Fruit fly (Drosophila melanogaster) whole organism, prepupa: ENCODE results near the gene t.

Experiments used
- CG10669 ChIP-seq: fragments of 200-800 bp; sonication (Bioruptor generic); optimal IDR thresholded peaks from 3 replicates; lab custom pipeline; 2018; ENCODE audit warnings: missing biosample characterization, mild to moderate bottlenecking, missing genetic modification characterization, moderate library complexity
- CG11902 ChIP-seq: fragments of 200-800 bp; sonication (Bioruptor generic); optimal IDR thresholded peaks from 3 replicates; lab custom pipeline; 2016; ENCODE audit warnings: missing biosample characterization, missing genetic modification characterization
- CG1621 ChIP-seq: fragments of 200-800 bp; sonication (Bioruptor generic); optimal IDR thresholded peaks from 3 replicates; lab custom pipeline; 2018; ENCODE audit warnings: missing biosample characterization, mild to moderate bottlenecking, missing genetic modification characterization
- CG16779 ChIP-seq: fragments of 200-800 bp; sonication (Bioruptor generic); optimal IDR thresholded peaks from 3 replicates; lab custom pipeline; 2017; ENCODE audit warnings: missing biosample characterization, mild to moderate bottlenecking, missing genetic modification characterization
- CG3032 ChIP-seq: fragments of 200-800 bp; optimal IDR thresholded peaks from 2 replicates; lab custom pipeline; 2019; ENCODE audit warnings: missing biosample characterization, mild to moderate bottlenecking, missing genetic modification characterization, moderate library complexity
- CG31627 ChIP-seq: fragments of 200-800 bp; sonication (Bioruptor generic); optimal IDR thresholded peaks from 3 replicates; lab custom pipeline; 2016; ENCODE audit warnings: missing biosample characterization, missing genetic modification characterization
- CG34406 ChIP-seq: fragments of 200-800 bp; sonication (Bioruptor generic); optimal IDR thresholded peaks from 3 replicates; lab custom pipeline; 2016; ENCODE audit warnings: missing biosample characterization, missing genetic modification characterization
- CG3919 ChIP-seq: fragments of 200-800 bp; sonication (Bioruptor generic); optimal IDR thresholded peaks from 3 replicates; lab custom pipeline; 2016; ENCODE audit warnings: missing biosample characterization, missing genetic modification characterization
- CG4318 ChIP-seq: fragments of 200-800 bp; sonication (Bioruptor generic); optimal IDR thresholded peaks from 3 replicates; lab custom pipeline; 2017; ENCODE audit warnings: missing biosample characterization, mild to moderate bottlenecking, missing genetic modification characterization
- CG6163 ChIP-seq: fragments of 200-800 bp; sonication (Bioruptor generic); IDR thresholded peaks from 3 replicates; pipeline ENCODE4 v1.3.6; 2022; ENCODE audit warnings: missing biosample characterization, missing genetic modification characterization
- CG6276 ChIP-seq: fragments of 200-800 bp; sonication (Bioruptor generic); optimal IDR thresholded peaks from 2 replicates; lab custom pipeline; 2017; ENCODE audit warnings: missing biosample characterization, mild to moderate bottlenecking, missing genetic modification characterization
- CG6792 ChIP-seq: fragments of 200-800 bp; sonication (Bioruptor generic); optimal IDR thresholded peaks from 3 replicates; lab custom pipeline; 2016; ENCODE audit warnings: missing biosample characterization, missing genetic modification characterization
- CG6808 ChIP-seq: fragments of 200-800 bp; sonication (Bioruptor generic); optimal IDR thresholded peaks from 3 replicates; lab custom pipeline; 2017; ENCODE audit warnings: missing biosample characterization, missing genetic modification characterization, mild to moderate bottlenecking, moderate library complexity, missing genetic modification reagents
- CG8319 ChIP-seq: fragments of 200-800 bp; sonication (Bioruptor generic); optimal IDR thresholded peaks from 3 replicates; lab custom pipeline; 2016; ENCODE audit warnings: missing biosample characterization, missing genetic modification characterization
- Eip75B ChIP-seq: fragments of 200-800 bp; sonication (Bioruptor generic); optimal IDR thresholded peaks from 3 replicates; lab custom pipeline; 2016; ENCODE audit warnings: missing biosample characterization, missing genetic modification characterization
- Eip78C ChIP-seq: fragments of 200-800 bp; sonication (Bioruptor generic); peaks from one replicate; lab custom pipeline; 2016; ENCODE audit warnings: missing biosample characterization, missing genetic modification characterization
- Ets96B ChIP-seq: fragments of 200-800 bp; optimal IDR thresholded peaks from 2 replicates; lab custom pipeline; 2019; ENCODE audit warnings: missing biosample characterization, mild to moderate bottlenecking, missing genetic modification characterization, moderate library complexity
- Hr38 ChIP-seq: sonication (Bioruptor generic); optimal IDR thresholded peaks from 2 replicates; lab custom pipeline; 2016; ENCODE audit warnings: missing biosample characterization, missing genetic modification characterization
- Hr4 ChIP-seq: fragments of 200-800 bp; sonication (Bioruptor generic); optimal IDR thresholded peaks from 3 replicates; lab custom pipeline; 2016; ENCODE audit warnings: missing biosample characterization, missing genetic modification characterization
- Lpt ChIP-seq: fragments of 200-800 bp; sonication (Bioruptor generic); optimal IDR thresholded peaks from 3 replicates; lab custom pipeline; 2016; ENCODE audit warnings: missing biosample characterization, missing genetic modification characterization
- Met ChIP-seq: fragments of 200-800 bp; sonication (Bioruptor generic); optimal IDR thresholded peaks from 3 replicates; lab custom pipeline; 2016; ENCODE audit warnings: missing biosample characterization, missing genetic modification characterization
- OdsH ChIP-seq: fragments of 200-800 bp; sonication (Bioruptor generic); optimal IDR thresholded peaks from 3 replicates; lab custom pipeline; 2016; ENCODE audit warnings: missing biosample characterization, missing genetic modification characterization
- Sox102F ChIP-seq: fragments of 200-800 bp; sonication (Bioruptor generic); optimal IDR thresholded peaks from 2 replicates; lab custom pipeline; 2016; ENCODE audit warnings: missing biosample characterization, mild to moderate bottlenecking, missing genetic modification characterization
- Sox14 ChIP-seq: fragments of 200-800 bp; sonication (Bioruptor generic); optimal IDR thresholded peaks from 3 replicates; lab custom pipeline; 2016; ENCODE audit warnings: missing biosample characterization, missing genetic modification characterization
- Sox15 ChIP-seq: fragments of 200-800 bp; sonication (Bioruptor generic); optimal IDR thresholded peaks from 3 replicates; lab custom pipeline; 2016; ENCODE audit warnings: missing biosample characterization, missing genetic modification characterization
- cyc ChIP-seq: fragments of 200-800 bp; sonication (Bioruptor generic); optimal IDR thresholded peaks from 3 replicates; lab custom pipeline; 2016; ENCODE audit warnings: missing biosample characterization, missing genetic modification characterization
- dac ChIP-seq: fragments of 200-800 bp; sonication (Bioruptor generic); optimal IDR thresholded peaks from 2 replicates; lab custom pipeline; 2017; ENCODE audit warnings: missing biosample characterization, mild to moderate bottlenecking, missing genetic modification characterization
- eg ChIP-seq: fragments of 200-800 bp; sonication (Bioruptor generic); IDR thresholded peaks from 3 replicates; pipeline ENCODE4 v1.3.6; 2022; ENCODE audit warnings: missing biosample characterization, missing genetic modification characterization
- esn ChIP-seq: fragments of 200-800 bp; sonication (Bioruptor generic); optimal IDR thresholded peaks from 2 replicates; lab custom pipeline; 2016; ENCODE audit warnings: missing biosample characterization, mild to moderate bottlenecking, missing genetic modification characterization, moderate library complexity
- fd59A ChIP-seq: fragments of 200-800 bp; sonication (Bioruptor generic); optimal IDR thresholded peaks from 2 replicates; lab custom pipeline; 2017; ENCODE audit warnings: missing biosample characterization, mild to moderate bottlenecking, missing genetic modification characterization, missing genetic modification reagents
- fd85E ChIP-seq: fragments of 200-800 bp; sonication (Bioruptor generic); optimal IDR thresholded peaks from 3 replicates; lab custom pipeline; 2016; ENCODE audit warnings: missing biosample characterization, missing genetic modification characterization
- fkh ChIP-seq: fragments of 200-800 bp; sonication (Bioruptor generic); optimal IDR thresholded peaks from 3 replicates; lab custom pipeline; 2017; ENCODE audit warnings: missing biosample characterization, mild to moderate bottlenecking, missing genetic modification characterization, moderate library complexity
- lz ChIP-seq: fragments of 200-800 bp; sonication (Bioruptor generic); optimal IDR thresholded peaks from 3 replicates; lab custom pipeline; 2016; ENCODE audit warnings: missing biosample characterization, missing genetic modification characterization
- pdm3 ChIP-seq: fragments of 200-800 bp; sonication (Bioruptor generic); optimal IDR thresholded peaks from 3 replicates; lab custom pipeline; 2016; ENCODE audit warnings: missing biosample characterization, missing genetic modification characterization
- svp ChIP-seq: fragments of 200-800 bp; sonication (Bioruptor generic); peaks from one replicate; lab custom pipeline; 2016; ENCODE audit warnings: missing biosample characterization, missing genetic modification characterization
- topi ChIP-seq: fragments of 200-800 bp; sonication (Bioruptor generic); optimal IDR thresholded peaks from 3 replicates; lab custom pipeline; 2016; ENCODE audit warnings: missing biosample characterization, missing genetic modification characterization
- vri ChIP-seq: fragments of 200-800 bp; sonication (Bioruptor generic); optimal IDR thresholded peaks from 3 replicates; lab custom pipeline; 2016; ENCODE audit warnings: missing biosample characterization, mild to moderate bottlenecking, missing genetic modification characterization

The t gene

dm6 chrX:9236485-9236884 is 13.4 kb upstream of the t start, which contains the start of gene Ir8a:
TSS of gene Ir8a (minus strand) at chrX:9236585.
- TF ChIP-seq fd85E (GFP tag; lab: Kevin White, UChicago) = no peak
- no peak for TF ChIP-seq CG6276 (GFP tag; lab: Kevin White, UChicago)
- no peak for TF ChIP-seq CG31627 (GFP tag; lab: Kevin White, UChicago)
- no peak for TF ChIP-seq CG6163
- no peak for TF ChIP-seq Sox102F (GFP tag; lab: Kevin White, UChicago)
- TF ChIP-seq, all 60 proteins: peak for 0

dm6 chrX:9232199-9232598 is 9.1 kb upstream of the t start, which contains the start of gene CG12121:
TSS of gene CG12121 (minus strand) at chrX:9232378.
- TF ChIP-seq pdm3 (GFP tag; lab: Kevin White, UChicago) (no peak), lz (GFP tag; lab: Kevin White, UChicago) (no peak), dac (no peak), CG8319 (GFP tag; lab: Kevin White, UChicago) (no peak), topi (GFP tag; lab: Kevin White, UChicago) (no peak), CG4318 (GFP tag; lab: Kevin White, UChicago) (no peak), Met (GFP tag; lab: Kevin White, UChicago) (no peak), CG6163 (no peak)

dm6 chrX:9226837-9227236 is 3.8 kb upstream of the t start, which contains the start of gene Gr8a:
TSS of gene Gr8a (plus strand) at chrX:9227137.
- TF ChIP-seq fd85E (GFP tag; lab: Kevin White, UChicago) (no peak), esn (no peak), Eip78C (GFP tag; lab: Kevin White, UChicago) (no peak), Hr38 (GFP tag; lab: Kevin White, UChicago) (no peak), fkh (GFP tag; lab: Kevin White, UChicago) (no peak), CG6276 (GFP tag; lab: Kevin White, UChicago) (no peak), CG6792 (no peak)

- TF ChIP-seq CG16779 (tag; lab: Kevin White, UChicago) (no peak), CG4318 (GFP tag; lab: Kevin White, UChicago) (no peak), CG3032 (tag; lab: Kevin White, UChicago) (no peak), CG34406 (GFP tag; lab: Kevin White, UChicago) (no peak), Eip75B (GFP tag; lab: Kevin White, UChicago) (no peak), Met (GFP tag; lab: Kevin White, UChicago) (no peak), CG6276 (GFP tag; lab: Kevin White, UChicago) (no peak), Hr4 (GFP tag; lab: Kevin White, UChicago) (no peak), vri (GFP tag; lab: Kevin White, UChicago) (no peak), cyc (GFP tag; lab: Kevin White, UChicago) (no peak), CG6808 (GFP tag; lab: Kevin White, UChicago) (no peak), Ets96B (tag; lab: Kevin White, UChicago) (no peak), Lpt (GFP tag; lab: Kevin White, UChicago) (no peak), Hr38 (GFP tag; lab: Kevin White, UChicago) (no peak), svp (GFP tag; lab: Kevin White, UChicago) (no peak)
Measured at dm6 chrX:9225137-9225536, 2.1 kb upstream of the t start, which contains the start of gene CG15370. TSS of gene CG15370 (plus strand) at chrX:9225437.

- TF ChIP-seq svp (GFP tag; lab: Kevin White, UChicago) = no peak
- TF ChIP-seq fkh (GFP tag; lab: Kevin White, UChicago) = no peak
- no peak for TF ChIP-seq CG3919
- TF ChIP-seq eg = no peak
- TF ChIP-seq CG6792 = no peak
- no peak for TF ChIP-seq Sox14 (GFP tag; lab: Kevin White, UChicago)
- TF ChIP-seq CG34406 (GFP tag; lab: Kevin White, UChicago) = no peak
- TF ChIP-seq Lpt (GFP tag; lab: Kevin White, UChicago) = no peak
- no peak for TF ChIP-seq CG16779 (tag; lab: Kevin White, UChicago)
- no peak for TF ChIP-seq OdsH (GFP tag; lab: Kevin White, UChicago)
- TF ChIP-seq CG11902 (GFP tag; lab: Kevin White, UChicago) = no peak
- no peak for TF ChIP-seq CG1621 (tag; lab: Kevin White, UChicago)
- TF ChIP-seq fd59A (GFP tag; lab: Kevin White, UChicago) = no peak
- TF ChIP-seq Sox15 (GFP tag; lab: Kevin White, UChicago) = no peak
- TF ChIP-seq CG6163 = no peak
- TF ChIP-seq CG10669 = no peak
- no peak for TF ChIP-seq Hr4 (GFP tag; lab: Kevin White, UChicago)
- no peak for TF ChIP-seq CG8319 (GFP tag; lab: Kevin White, UChicago)
Measured at dm6 chrX:9224423-9224822, 1.4 kb upstream of the t start.
